Worm (Caenorhabditis elegans) whole organism, mixed stage, embryonic: ENCODE results near the gene K07D4.9.

Experiments used
- flh-1 ChIP-seq: fragments of 200-800 bp; sonication (Bioruptor generic); optimal IDR thresholded peaks from 2 replicates; lab custom pipeline; 2018; ENCODE audit warnings: mild to moderate bottlenecking, missing genetic modification characterization, moderate library complexity, missing compliant biosample characterization
- mab-5 ChIP-seq: fragments of 150-350 bp; optimal IDR thresholded peaks from 2 replicates; lab custom pipeline; 2014; ENCODE audit warnings: missing biosample characterization, missing genetic modification characterization
- nhr-237 ChIP-seq: fragments of 150-350 bp; optimal IDR thresholded peaks from 2 replicates; lab custom pipeline; 2014; ENCODE audit warnings: missing biosample characterization, missing genetic modification characterization
- ztf-11 ChIP-seq: fragments of 150-350 bp; optimal IDR thresholded peaks from 2 replicates; lab custom pipeline; 2014; ENCODE audit warnings: missing biosample characterization, missing genetic modification characterization

DNA sequence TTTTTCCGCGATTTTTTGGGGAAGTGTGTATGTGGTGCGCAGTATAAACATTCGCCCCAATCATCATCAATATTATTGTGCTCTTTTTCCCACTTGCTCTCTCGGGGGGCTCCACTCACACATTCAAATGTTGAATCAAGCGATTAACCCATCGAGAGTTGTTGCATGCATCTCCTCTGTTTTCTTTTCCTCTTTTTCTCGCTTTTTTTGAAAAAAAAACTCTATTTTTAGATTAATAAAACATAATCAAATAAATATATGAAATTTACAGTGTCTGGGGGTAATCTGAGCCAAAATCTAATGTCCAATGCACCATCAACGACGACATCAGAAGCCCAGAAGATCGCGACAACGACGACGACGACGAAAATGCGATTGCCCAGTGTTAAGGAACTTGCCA, 23.8 kb upstream of the K07D4.9 start, which contains the start of gene ephx-1:
- TF ChIP-seq mab-5 (tag; lab: Kevin White, UChicago) = no peak
- TF ChIP-seq flh-1 = no peak
- no peak for TF ChIP-seq nhr-237 (tag; lab: Kevin White, UChicago)
- no peak for TF ChIP-seq ztf-11 (tag; lab: Kevin White, UChicago)
